Worm (Caenorhabditis elegans) whole organism, midembryonic: ENCODE data around the gene F48F7.6.

ENCODE experiments used
- T22C8.4 ChIP-seq: fragments of 200-800 bp; sonication (Bioruptor generic); IDR thresholded peaks from 2 replicates; pipeline ENCODE4 v1.3.6; 2022; ENCODE audit warnings: missing genetic modification characterization, missing compliant biosample characterization
- cog-1 ChIP-seq: sonication (generic microtip); optimal IDR thresholded peaks from 2 replicates; lab custom pipeline; 2016; ENCODE audit warnings: missing genetic modification characterization, missing compliant biosample characterization
- flt-1 ChIP-seq: fragments of 200-800 bp; sonication (Bioruptor generic); IDR thresholded peaks from 2 replicates; pipeline ENCODE4 v1.3.6; 2022; ENCODE audit warnings: missing genetic modification characterization, missing compliant biosample characterization
- klf-2 ChIP-seq: fragments of 200-800 bp; sonication (Bioruptor generic); conservative IDR thresholded peaks from 2 replicates; pipeline ENCODE4 v1.3.6; 2022; ENCODE audit warnings: missing genetic modification reagents, missing genetic modification characterization, missing compliant biosample characterization
- tab-1 ChIP-seq: fragments of 200-800 bp; sonication (Bioruptor generic); IDR thresholded peaks from 2 replicates; pipeline ENCODE4 v1.3.6; 2022; ENCODE audit warnings: missing genetic modification characterization, missing compliant biosample characterization
- ztf-29 ChIP-seq: fragments of 200-800 bp; sonication (Bioruptor generic); IDR thresholded peaks from 2 replicates; pipeline ENCODE4 v1.3.6; 2022; ENCODE audit warnings: missing genetic modification reagents, missing genetic modification characterization, missing compliant biosample characterization

- no peak for TF ChIP-seq flt-1
- no peak for TF ChIP-seq T22C8.4 (GFP tag; lab: Robert Waterston, UW)
- no peak for TF ChIP-seq ztf-29
- no peak for TF ChIP-seq klf-2 (GFP tag; lab: Robert Waterston, UW)
- no peak for TF ChIP-seq cog-1 (tag; lab: Kevin White, UChicago)
- TF ChIP-seq tab-1 (GFP tag; lab: Robert Waterston, UW) = no peak
Observed at ce11 chrX:13959849-13960248, 17.8 kb upstream of the F48F7.6 start, which contains the start of gene syx-2.
